Fruit fly (Drosophila melanogaster): ENCODE results near the gene Hml.

- TF ChIP-seq ro (GFP tag; IDR thresholded peaks at IDR 0.05) (no peak), CG6854 (GFP tag; optimal IDR thresholded peaks at IDR 0.05) (no peak), CG42726 (GFP tag; IDR thresholded peaks at IDR 0.05; ENCODE audit: partially characterized antibody) (no peak), Med (GFP tag) (no peak)
Measured at dm6 chr3L:13876967-13877366, 31.1 kb downstream of the Hml start.
